1 fruit fly cellular context compared by ENCODE assay signal in the genomic region with DNA sequence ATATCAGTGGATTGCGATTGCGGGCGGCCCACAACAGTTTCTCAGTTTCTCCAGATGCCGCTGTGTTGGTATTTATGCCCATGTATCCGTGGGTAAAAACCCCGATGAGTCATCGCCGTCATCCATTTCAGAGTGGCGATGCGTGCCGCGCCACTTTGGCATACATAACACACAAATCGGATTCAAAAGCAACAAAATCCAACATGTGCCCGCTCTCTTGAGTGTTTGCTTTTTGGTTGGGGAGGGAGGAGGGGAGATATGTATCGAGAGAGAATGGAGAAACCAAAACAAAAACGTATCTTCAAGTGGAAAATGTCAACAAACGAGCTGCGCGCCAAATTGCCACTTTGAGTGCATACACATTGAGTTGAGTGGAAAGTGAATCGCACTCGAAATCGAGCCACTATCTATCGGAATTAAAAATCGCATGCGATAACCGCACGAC.
TF ChIP-seq lines count a peak whose summit lies in the region.

No protein-coding gene starts in this region.

TF ChIP-seq in whole organism, embryonic, 481 proteins besides CTCF, POLR2A, EP300 and RAD21 (continued from another document):
- TF ChIP-seq CG31388 (GFP tag; optimal IDR thresholded peaks at IDR 0.05; lab: Kevin White, UChicago) (no peak), insv (GFP tag; optimal IDR thresholded peaks at IDR 0.05; lab: Kevin White, UChicago) (peak in 1 of 2 experiments; percentile 65), gsb-n (tag; optimal IDR thresholded peaks at IDR 0.05; lab: Kevin White, UChicago) (peak; percentile 18), croc (GFP tag; conservative IDR thresholded peaks at IDR 0.05; lab: Robert Waterston, UW) (no peak), gt (GFP tag; IDR thresholded peaks at IDR 0.05; lab: Robert Waterston, UW) (no peak), Stat92E (GFP tag; optimal IDR thresholded peaks at IDR 0.05; lab: Kevin White, UChicago) (peak in 1 of 3 experiments; percentile 85), CG15514 (GFP tag; optimal IDR thresholded peaks at IDR 0.05; lab: Kevin White, UChicago) (no peak), sna (GFP tag; IDR thresholded peaks at IDR 0.05; lab: Robert Waterston, UW; ENCODE audit: partially characterized antibody) (peak; percentile 69; the same call in 1 of the 2 replicates), CG12236 (GFP tag; optimal IDR thresholded peaks at IDR 0.05; lab: Kevin White, UChicago) (no peak), twi (tag; optimal IDR thresholded peaks at IDR 0.05; lab: Kevin White, UChicago) (peak; percentile 80), CG5180 (GFP tag; optimal IDR thresholded peaks at IDR 0.05; lab: Kevin White, UChicago) (no peak), Adf1 (GFP tag; IDR thresholded peaks at IDR 0.05; lab: Robert Waterston, UW) (peak; percentile 32; the same call in 1 of the 2 replicates), chm (GFP tag; IDR thresholded peaks at IDR 0.05; lab: Robert Waterston, UW) (peak; percentile 51; the same call in 1 of the 2 replicates), CG7357 (GFP tag; IDR thresholded peaks at IDR 0.05; lab: Robert Waterston, UW) (no peak), CG8290 (GFP tag; optimal IDR thresholded peaks at IDR 0.05; lab: Kevin White, UChicago) (no peak), CG8290 (tag; optimal IDR thresholded peaks at IDR 0.05; lab: Kevin White, UChicago) (peak in 1 of 2 experiments; percentile 61), stc (GFP tag; IDR thresholded peaks at IDR 0.05; lab: Robert Waterston, UW) (peak; percentile 50; the same call in 1 of the 2 replicates), oc (tag; optimal IDR thresholded peaks at IDR 0.05; lab: Kevin White, UChicago) (peak; percentile 70), CG30020 (tag; optimal IDR thresholded peaks at IDR 0.05; lab: Kevin White, UChicago) (no peak), wek (GFP tag; optimal IDR thresholded peaks at IDR 0.05; lab: Kevin White, UChicago) (peak; percentile 83), Hr51 (GFP tag; optimal IDR thresholded peaks at IDR 0.05; lab: Kevin White, UChicago) (peak in 1 of 2 experiments; percentile 4), CG15073 (GFP tag; optimal IDR thresholded peaks at IDR 0.05; lab: Kevin White, UChicago) (no peak), CG12071 (GFP tag; optimal IDR thresholded peaks at IDR 0.05; lab: Kevin White, UChicago) (no peak), CG34422 (GFP tag; IDR thresholded peaks at IDR 0.05; lab: Robert Waterston, UW) (peak; percentile 26; the same call in 1 of the 3 replicates), lab (GFP tag; optimal IDR thresholded peaks at IDR 0.05; lab: Kevin White, UChicago) (peak; percentile 17), fd64A (GFP tag; optimal IDR thresholded peaks at IDR 0.05; lab: Kevin White, UChicago) (no peak), CrebB (tag; optimal IDR thresholded peaks at IDR 0.05; lab: Kevin White, UChicago) (peak; percentile 53), CG17361 (GFP tag; IDR thresholded peaks at IDR 0.05; lab: Robert Waterston, UW) (no peak), CG6813 (GFP tag; optimal IDR thresholded peaks at IDR 0.05; lab: Kevin White, UChicago) (peak; percentile 53), jumu (GFP tag; optimal IDR thresholded peaks at IDR 0.05; lab: Kevin White, UChicago) (no peak), Opbp (GFP tag; IDR thresholded peaks at IDR 0.05; lab: Robert Waterston, UW; ENCODE audit: partially characterized antibody) (0 out of 3 replicates have a peak, but pooled peaks have one; percentile 13), CG17568 (GFP tag; optimal IDR thresholded peaks at IDR 0.05; lab: Kevin White, UChicago) (peak; percentile 38), Neu2 (GFP tag; optimal IDR thresholded peaks at IDR 0.05; lab: Kevin White, UChicago; ENCODE audit: borderline replicate concordance) (no peak), HLHmδ (GFP tag; optimal IDR thresholded peaks at IDR 0.05; lab: Kevin White, UChicago) (peak; percentile 59), CG18262 (tag; optimal IDR thresholded peaks at IDR 0.05; lab: Kevin White, UChicago) (no peak), Pdp1 (GFP tag; optimal IDR thresholded peaks at IDR 0.05; lab: Kevin White, UChicago) (peak in 1 of 2 experiments; percentile 88), zfh2 (GFP tag; optimal IDR thresholded peaks at IDR 0.05; lab: Kevin White, UChicago) (no peak)
